Fruit fly (Drosophila melanogaster): ENCODE results near the gene tw.

The tw gene

DNA sequence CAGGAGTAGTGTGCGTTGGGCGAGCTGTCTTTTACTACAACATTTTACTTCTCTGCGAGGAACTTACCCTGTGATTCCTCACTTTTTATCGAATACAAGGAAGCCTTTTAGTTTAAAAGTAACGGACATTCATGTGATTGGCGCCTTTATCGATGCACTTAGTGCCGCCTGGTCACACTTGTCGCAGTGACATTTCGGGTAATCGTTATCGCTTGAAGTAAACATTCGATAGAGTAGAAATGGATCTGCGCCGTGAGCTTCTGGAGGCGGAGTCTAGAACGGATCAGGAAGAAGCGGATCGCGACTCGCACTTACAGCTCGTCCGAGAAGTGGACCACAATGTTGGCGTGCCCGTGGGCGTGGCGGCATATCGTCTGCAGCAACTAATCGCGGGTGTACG, 8.4 kb downstream of the tw start, which contains the start of gene CG16989:
TSS of gene CG16989 (plus strand) at position 225 of the 400 bp plus-strand sequence.
- TF ChIP-seq CG6792 (GFP tag; optimal IDR thresholded peaks at IDR 0.05) (no peak), CG8632 (GFP tag; optimal IDR thresholded peaks at IDR 0.05) (no peak), net (GFP tag; optimal IDR thresholded peaks at IDR 0.05) (no peak), achi (GFP tag; optimal IDR thresholded peaks at IDR 0.05) (peak; percentile 90), CG10631 (GFP tag; optimal IDR thresholded peaks at IDR 0.05) (no peak), Ets21C (GFP tag; optimal IDR thresholded peaks at IDR 0.05) (no peak), CG11902 (GFP tag; optimal IDR thresholded peaks at IDR 0.05) (no peak), CG8119 (GFP tag; IDR thresholded peaks at IDR 0.05) (no peak), Sox15 (GFP tag; optimal IDR thresholded peaks at IDR 0.05) (no peak), Sox14 (GFP tag; optimal IDR thresholded peaks at IDR 0.05) (no peak), fd59A (GFP tag; optimal IDR thresholded peaks at IDR 0.05) (no peak), CG1621 (tag; optimal IDR thresholded peaks at IDR 0.05) (peak; percentile 57), fkh (GFP tag; optimal IDR thresholded peaks at IDR 0.05) (peak; percentile 28), CG7368 (GFP tag; optimal IDR thresholded peaks at IDR 0.05) (no peak), pdm3 (GFP tag; optimal IDR thresholded peaks at IDR 0.05) (no peak)

DNA sequence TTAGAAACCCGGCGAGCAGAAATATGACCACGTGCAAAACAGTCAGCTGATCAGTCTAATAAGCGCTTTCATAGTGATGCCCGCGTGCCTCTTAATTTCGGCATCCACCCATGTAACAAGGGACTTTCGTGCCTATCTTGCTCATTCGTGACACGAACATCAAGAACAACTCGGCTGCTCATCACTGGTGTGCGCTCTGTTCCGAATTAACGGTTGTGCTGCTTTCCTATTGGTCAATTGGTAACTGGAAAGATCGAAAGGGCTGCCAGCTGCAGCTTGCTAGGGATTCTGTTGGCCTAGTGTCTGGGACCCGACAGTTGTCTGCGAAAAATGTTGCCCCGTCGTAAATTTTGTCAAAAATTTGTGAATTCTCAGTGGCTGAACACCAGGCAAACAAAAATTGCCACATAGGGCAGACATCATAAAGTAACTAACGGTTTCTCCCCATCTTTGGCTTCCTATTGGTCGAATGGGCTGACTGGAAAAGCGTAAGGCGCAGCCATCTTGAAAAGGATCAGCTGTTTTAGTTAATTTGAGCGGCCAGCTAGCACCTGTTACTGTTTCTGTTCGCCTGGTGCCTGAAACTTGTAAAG, 11.9 kb downstream of the tw start:
- no peak for TF ChIP-seq Sox15 (GFP tag; optimal IDR thresholded peaks at IDR 0.05)
- TF ChIP-seq eg (GFP tag; IDR thresholded peaks at IDR 0.05): 0 out of 3 replicates have a peak, but pooled peaks have one; percentile 10
- TF ChIP-seq Sox102F (GFP tag; optimal IDR thresholded peaks at IDR 0.05): peak; percentile 42
- no peak for TF ChIP-seq Gug (GFP tag; IDR thresholded peaks at IDR 0.05)
- no peak for TF ChIP-seq fd85E (GFP tag; optimal IDR thresholded peaks at IDR 0.05)
- no peak for TF ChIP-seq CG7368 (GFP tag; optimal IDR thresholded peaks at IDR 0.05)
- TF ChIP-seq acj6 (GFP tag; optimal IDR thresholded peaks at IDR 0.05): no peak
- TF ChIP-seq CG8119 (GFP tag; IDR thresholded peaks at IDR 0.05): no peak
- no peak for TF ChIP-seq CG11294 (GFP tag; IDR thresholded peaks at IDR 0.05)
- TF ChIP-seq Smox (GFP tag; optimal IDR thresholded peaks at IDR 0.05): peak; percentile 6
- no peak for TF ChIP-seq CG31627 (GFP tag; optimal IDR thresholded peaks at IDR 0.05)
- no peak for TF ChIP-seq OdsH (GFP tag; optimal IDR thresholded peaks at IDR 0.05)
- no peak for TF ChIP-seq Lpt (GFP tag; optimal IDR thresholded peaks at IDR 0.05)
- peak; percentile 24 for TF ChIP-seq CG1621 (tag; optimal IDR thresholded peaks at IDR 0.05)
- TF ChIP-seq CG6854 (GFP tag; optimal IDR thresholded peaks at IDR 0.05): no peak
- peak; percentile 91 for TF ChIP-seq svp (GFP tag)
- no peak for TF ChIP-seq CG3032 (tag; optimal IDR thresholded peaks at IDR 0.05)
- no peak for TF ChIP-seq CG8632 (GFP tag; optimal IDR thresholded peaks at IDR 0.05)
- TF ChIP-seq CG6163 (GFP tag; IDR thresholded peaks at IDR 0.05): no peak
- no peak for TF ChIP-seq net (GFP tag; optimal IDR thresholded peaks at IDR 0.05)
- peak; percentile 34 for TF ChIP-seq CG6808 (GFP tag; optimal IDR thresholded peaks at IDR 0.05)
- no peak for TF ChIP-seq CG10669 (GFP tag; optimal IDR thresholded peaks at IDR 0.05)
- no peak for TF ChIP-seq lz (GFP tag; optimal IDR thresholded peaks at IDR 0.05)
- TF ChIP-seq CG15336 (GFP tag; IDR thresholded peaks at IDR 0.05): peak; percentile 9; the same call in 1 of the 2 replicates
- TF ChIP-seq Met (GFP tag; optimal IDR thresholded peaks at IDR 0.05): no peak
- peak in 1 of 2 experiments; percentile 42 for TF ChIP-seq ss (GFP tag; optimal IDR thresholded peaks at IDR 0.05)
- peak; percentile 35 for TF ChIP-seq CG3919 (GFP tag; optimal IDR thresholded peaks at IDR 0.05)
- TF ChIP-seq CG6792 (GFP tag; optimal IDR thresholded peaks at IDR 0.05): peak; percentile 1
- TF ChIP-seq dsx (GFP tag; optimal IDR thresholded peaks at IDR 0.05; ENCODE audit: poor library complexity, severe bottlenecking): peak; percentile 59
- peak; percentile 91 for TF ChIP-seq vri (GFP tag; optimal IDR thresholded peaks at IDR 0.05)
- TF ChIP-seq CG11902 (GFP tag; optimal IDR thresholded peaks at IDR 0.05): no peak
- TF ChIP-seq CG11762 (GFP tag; optimal IDR thresholded peaks at IDR 0.05; ENCODE audit: insufficient read depth): no peak
- peak; percentile 7 for TF ChIP-seq topi (GFP tag; optimal IDR thresholded peaks at IDR 0.05)
- no peak for TF ChIP-seq Ets21C (GFP tag; optimal IDR thresholded peaks at IDR 0.05)
- peak; percentile 46 for TF ChIP-seq esn (GFP tag; optimal IDR thresholded peaks at IDR 0.05)
- TF ChIP-seq salr (GFP tag; optimal IDR thresholded peaks at IDR 0.05): no peak
- no peak for TF ChIP-seq CG6276 (GFP tag; optimal IDR thresholded peaks at IDR 0.05)
- TF ChIP-seq CG10631 (GFP tag; optimal IDR thresholded peaks at IDR 0.05): no peak
- peak; percentile 66 for TF ChIP-seq Eip78C (GFP tag)
- TF ChIP-seq pdm3 (GFP tag; optimal IDR thresholded peaks at IDR 0.05): no peak
- TF ChIP-seq Hr38 (GFP tag; optimal IDR thresholded peaks at IDR 0.05): no peak
- no peak for TF ChIP-seq CG8319 (GFP tag; optimal IDR thresholded peaks at IDR 0.05)
- TF ChIP-seq Hr39 (GFP tag; optimal IDR thresholded peaks at IDR 0.05): no peak
- TF ChIP-seq dac (GFP tag; optimal IDR thresholded peaks at IDR 0.05): no peak
- TF ChIP-seq Sox14 (GFP tag; optimal IDR thresholded peaks at IDR 0.05): peak; percentile 58
